Worm (Caenorhabditis elegans) whole organism, L3 larva: Measurements from ENCODE around the gene srb-13.
"Not testable (repeated sequence)": the region's sequence is repeated elsewhere in the genome, so short reads cannot be mapped to it uniquely, and the experiment has no call there.

ENCODE experiments used
- ZK546.5 ChIP-seq: sonication (generic microtip); optimal IDR thresholded peaks from 2 replicates; lab custom pipeline; 2017; ENCODE audit warnings: missing biosample characterization, missing genetic modification characterization
- elt-2 ChIP-seq: sonication (generic microtip); optimal IDR thresholded peaks from 2 replicates; lab custom pipeline; 2016; ENCODE audit warnings: missing genetic modification reagents, mild to moderate bottlenecking, missing genetic modification characterization, missing compliant biosample characterization
- fkh-10 ChIP-seq: sonication (generic microtip); optimal IDR thresholded peaks from 2 replicates; lab custom pipeline; 2017; ENCODE audit warnings: missing biosample characterization, missing genetic modification reagents, missing genetic modification characterization
- jun-1 ChIP-seq: fragments of 150-350 bp; optimal IDR thresholded peaks from 2 replicates; lab custom pipeline; 2014; ENCODE audit warnings: missing biosample characterization, missing genetic modification reagents, missing genetic modification characterization
- lsy-12 ChIP-seq: sonication (generic microtip); optimal IDR thresholded peaks from 2 replicates; lab custom pipeline; 2016; ENCODE audit warnings: mild to moderate bottlenecking, missing genetic modification characterization, missing compliant biosample characterization
- nhr-25 ChIP-seq: sonication (generic microtip); optimal IDR thresholded peaks from 2 replicates; lab custom pipeline; 2017; ENCODE audit warnings: missing biosample characterization, missing genetic modification characterization
- nhr-67 ChIP-seq: fragments of 150-350 bp; optimal IDR thresholded peaks from 2 replicates; lab custom pipeline; 2014; ENCODE audit warnings: missing biosample characterization, missing genetic modification characterization
- pha-4 ChIP-seq: fragments of 150-350 bp; optimal IDR thresholded peaks from 2 replicates; lab custom pipeline; 2014; ENCODE audit warnings: missing biosample characterization, missing genetic modification reagents, missing genetic modification characterization
- pqm-1 ChIP-seq: fragments of 150-350 bp; optimal IDR thresholded peaks from 2 replicates; lab custom pipeline; 2017; ENCODE audit warnings: missing biosample characterization, missing genetic modification characterization, inconsistent platforms
- unc-62 ChIP-seq: fragments of 150-350 bp; sonication (generic microtip); optimal IDR thresholded peaks from 4 replicates; lab custom pipeline; 2014; ENCODE audit warnings: missing biosample characterization, missing genetic modification reagents, missing genetic modification characterization

The srb-13 gene

ce11 chrII:5115235-5115634, 42.2 kb downstream of the srb-13 start, which contains the start of gene msp-74:
msp-74 (minus strand) TSS chrII:5115335.
- not testable (repeated sequence) for TF ChIP-seq nhr-25, ZK546.5, nhr-67 (tag; lab: Kevin White, UChicago)

- no peak for TF ChIP-seq elt-2
- no peak for TF ChIP-seq lsy-12
- TF ChIP-seq unc-62 (GFP tag; lab: Kevin White, UChicago): no peak
Measured at ce11 chrII:5112082-5112481, 45.3 kb downstream of the srb-13 start, which contains the start of gene F09C12.8. F09C12.8 (plus strand) TSS chrII:5112382.

- TF ChIP-seq fkh-10 (GFP tag; lab: Kevin White, UChicago) (no peak), pqm-1 (peak; percentile 38), elt-2 (peak; percentile 80), pha-4 (tag; lab: Kevin White, UChicago) (peak; percentile 38), jun-1 (tag; lab: Kevin White, UChicago) (peak; percentile 36), lsy-12 (no peak)
Measured at ce11 chrII:5109693-5110092, 47.7 kb downstream of the srb-13 start, which contains the start of gene F09C12.2. F09C12.2 (plus strand) TSS chrII:5110012.
